Worm (Caenorhabditis elegans) whole organism, young adult: ENCODE results near the gene let-99.

Experiments
- nhr-80 ChIP-seq: sonication (generic microtip); optimal IDR thresholded peaks from 2 replicates; lab custom pipeline; 2016; ENCODE audit warnings: missing genetic modification characterization, missing compliant biosample characterization
- ztf-22 ChIP-seq: fragments of 200-800 bp; sonication (Bioruptor generic); optimal IDR thresholded peaks from 2 replicates; lab custom pipeline; 2018; ENCODE audit warnings: mild to moderate bottlenecking, missing genetic modification characterization, moderate library complexity, missing compliant biosample characterization

- no peak for TF ChIP-seq ztf-22 (GFP tag; lab: Kevin White, UChicago)
- no peak for TF ChIP-seq nhr-80 (tag; lab: Kevin White, UChicago)
Observed at ce11 chrIV:12583181-12583580, 15.5 kb downstream of the let-99 start.
